Worm (Caenorhabditis elegans) whole organism, young adult: Measurements from ENCODE around the gene mlk-1.

ENCODE experiments used
- ama-1 ChIP-seq, 3 experiments: fragments of 150-350 bp in 1 of 3; sonication (generic microtip) in 2 of 3; optimal IDR thresholded peaks; 2 replicates each; lab custom pipeline; 2014 to 2018; ENCODE audit warnings: missing biosample characterization in 2 of 3, missing genetic modification characterization in 2 of 3, missing genetic modification reagents in 2 of 3
- attf-3 ChIP-seq: fragments of 200-800 bp; sonication (Bioruptor generic); conservative IDR thresholded peaks from 2 replicates; pipeline ENCODE4 v1.3.6; 2022; ENCODE audit warnings: missing genetic modification reagents, missing genetic modification characterization, missing compliant biosample characterization
- cebp-1 ChIP-seq, 2 experiments: fragments of 200-800 bp in 1 of 2; sonication (Bioruptor generic) in 1 of 2; sonication (generic microtip) in 1 of 2; IDR thresholded peaks in 1 of 2; optimal IDR thresholded peaks in 1 of 2; 2 replicates each; pipeline versions ENCODE4 v1.3.6 to Lab custom; 2017 to 2022; ENCODE audit warnings: missing compliant biosample characterization in 2 of 2, missing genetic modification characterization in 2 of 2, mild to moderate bottlenecking in 1 of 2, missing genetic modification reagents in 1 of 2, moderate library complexity in 1 of 2
- die-1 ChIP-seq: sonication (generic microtip); optimal IDR thresholded peaks from 2 replicates; lab custom pipeline; 2016; ENCODE audit warnings: missing genotype, mild to moderate bottlenecking, missing genetic modification characterization, missing compliant biosample characterization

DNA sequence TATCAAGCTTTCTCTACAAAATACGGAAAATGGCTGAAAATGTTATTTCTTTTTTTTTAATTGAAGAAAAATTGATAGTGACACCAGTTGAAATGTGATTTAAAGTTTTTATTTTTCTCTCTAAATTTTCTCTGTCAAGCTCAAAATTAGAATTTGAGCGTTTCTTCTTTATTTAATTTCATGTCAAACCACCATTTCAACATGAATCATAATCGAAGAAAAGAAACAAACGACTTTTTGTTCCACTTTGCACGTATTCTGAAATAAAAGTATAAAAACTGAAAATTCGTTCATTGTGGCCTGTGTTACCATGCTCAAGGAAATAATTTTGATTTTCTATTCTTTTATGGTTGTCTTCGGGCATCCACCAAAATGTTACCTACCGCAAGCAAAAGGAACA, 31.5 kb downstream of the mlk-1 start, which contains the start of gene K11D12.13:
- no peak for TF ChIP-seq cebp-1 (GFP tag; IDR thresholded peaks at IDR 0.05; lab: Robert Waterston, UW)
- no peak for TF ChIP-seq cebp-1 (tag; optimal IDR thresholded peaks at IDR 0.05; lab: Kevin White, UChicago)
- no peak for TF ChIP-seq die-1 (tag; lab: Kevin White, UChicago)
- TF ChIP-seq ama-1 (optimal IDR thresholded peaks at IDR 0.05; lab: Kevin White, UChicago) = no peak
- TF ChIP-seq ama-1 (GFP tag; optimal IDR thresholded peaks at IDR 0.05; lab: Kevin White, UChicago) = no peak
- TF ChIP-seq attf-3 (GFP tag; lab: Robert Waterston, UW) = no peak
